Worm (Caenorhabditis elegans) whole organism, early embryonic: ENCODE results near the gene F55G11.10.

Experiments used
- aly-1 ChIP-seq: sonication (generic microtip); optimal IDR thresholded peaks from 2 replicates; lab custom pipeline; 2016; ENCODE audit warnings: missing genetic modification characterization, missing compliant biosample characterization
- ama-1 ChIP-seq: fragments of 150-350 bp; optimal IDR thresholded peaks from 2 replicates; lab custom pipeline; 2014
- ceh-13 ChIP-seq: fragments of 200-800 bp; sonication (Bioruptor generic); optimal IDR thresholded peaks from 2 replicates; lab custom pipeline; 2018; ENCODE audit warnings: mild to moderate bottlenecking, missing genetic modification characterization, missing compliant biosample characterization
- flt-1 ChIP-seq: fragments of 200-800 bp; sonication (Bioruptor generic); IDR thresholded peaks from 2 replicates; pipeline ENCODE4 v1.3.6; 2022; ENCODE audit warnings: missing genetic modification characterization, missing compliant biosample characterization

ce11 chrIV:12975981-12976380, 27.4 kb downstream of the F55G11.10 start, which contains the start of gene dod-17:
- TF ChIP-seq aly-1 (tag; lab: Kevin White, UChicago) (no peak), ama-1 (lab: Kevin White, UChicago) (no peak), ceh-13 (GFP tag; lab: Kevin White, UChicago) (no peak), flt-1 (GFP tag; lab: Robert Waterston, UW) (no peak)
